Worm (Caenorhabditis elegans): ENCODE data around the gene F13A2.10.

DNA sequence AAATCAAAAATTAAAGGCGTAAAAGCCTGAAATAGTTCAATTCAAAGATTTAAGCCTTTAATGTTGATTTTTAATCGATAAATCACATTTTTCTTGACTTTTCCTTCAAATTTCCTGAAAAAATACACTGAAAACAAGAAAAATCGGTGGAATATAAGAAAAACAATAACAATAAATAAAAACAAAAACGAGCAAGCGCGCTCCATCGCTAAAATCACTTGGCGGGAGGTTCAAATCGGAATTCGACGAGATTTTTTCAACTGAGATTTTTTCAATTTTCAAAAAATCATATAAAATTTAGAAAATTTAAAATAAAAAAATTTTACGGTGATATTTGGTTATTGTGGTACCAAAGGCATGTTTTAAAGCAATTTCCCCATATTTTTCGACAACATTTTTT is 46.6 kb downstream of the F13A2.10 start:
- TF ChIP-seq fkh-4 (tag; optimal IDR thresholded peaks at IDR 0.05; ENCODE audit: borderline replicate concordance), result no peak
- no peak for TF ChIP-seq lir-3 (tag; optimal IDR thresholded peaks at IDR 0.05; ENCODE audit: poor library complexity)
- TF ChIP-seq ztf-4 (tag; optimal IDR thresholded peaks at IDR 0.05), result no peak
- TF ChIP-seq fos-1 (tag; optimal IDR thresholded peaks at IDR 0.05), result no peak
- no peak for TF ChIP-seq fkh-8 (tag; optimal IDR thresholded peaks at IDR 0.05)
- TF ChIP-seq jun-1 (tag; optimal IDR thresholded peaks at IDR 0.05), result no peak
- TF ChIP-seq nhr-19 (GFP tag; conservative IDR thresholded peaks at IDR 0.05), result no peak
- no peak for TF ChIP-seq nhr-76 (tag; optimal IDR thresholded peaks at IDR 0.05)
- TF ChIP-seq nhr-77 (tag; optimal IDR thresholded peaks at IDR 0.05), result no peak
- TF ChIP-seq nhr-84 (tag; optimal IDR thresholded peaks at IDR 0.05), result no peak
- no peak for TF ChIP-seq nhr-237 (tag; optimal IDR thresholded peaks at IDR 0.05)
